Worm (Caenorhabditis elegans) whole organism, young adult: ENCODE measurements around the gene F49F1.7.

ENCODE experiments used
- B0019.2 ChIP-seq: fragments of 200-800 bp; sonication (Bioruptor generic); conservative IDR thresholded peaks from 2 replicates; pipeline ENCODE4 v1.3.6; 2022; ENCODE audit warnings: missing genetic modification reagents, missing genetic modification characterization, missing compliant biosample characterization
- B0261.1 ChIP-seq: sonication (generic microtip); optimal IDR thresholded peaks from 2 replicates; lab custom pipeline; 2016; ENCODE audit warnings: mild to moderate bottlenecking, missing genetic modification characterization, moderate library complexity, missing compliant biosample characterization
- D2030.7 ChIP-seq: fragments of 200-800 bp; sonication (Bioruptor generic); IDR thresholded peaks from 2 replicates; pipeline ENCODE4 v1.3.6; 2022; ENCODE audit warnings: missing genetic modification reagents, missing genetic modification characterization, missing compliant biosample characterization
- F23B12.7 ChIP-seq: sonication (generic microtip); optimal IDR thresholded peaks from 2 replicates; lab custom pipeline; 2017; ENCODE audit warnings: missing genetic modification characterization, mild to moderate bottlenecking, missing compliant biosample characterization, antibody characterized with exemption, moderate library complexity; ENCODE audit not compliant: insufficient read depth
- F52B5.7 ChIP-seq: sonication (generic microtip); optimal IDR thresholded peaks from 2 replicates; lab custom pipeline; 2016; ENCODE audit warnings: mild to moderate bottlenecking, missing genetic modification characterization, missing compliant biosample characterization
- F57C9.4 ChIP-seq: sonication (generic microtip); optimal IDR thresholded peaks from 2 replicates; lab custom pipeline; 2017; ENCODE audit warnings: mild to moderate bottlenecking, missing genetic modification characterization, missing compliant biosample characterization
- attf-5 ChIP-seq: fragments of 200-800 bp; sonication (Bioruptor generic); optimal IDR thresholded peaks from 2 replicates; lab custom pipeline; 2018; ENCODE audit warnings: mild to moderate bottlenecking, missing genetic modification characterization, missing compliant biosample characterization
- bed-1 ChIP-seq: fragments of 200-800 bp; sonication (Bioruptor generic); IDR thresholded peaks from 2 replicates; pipeline ENCODE4 v1.3.6; 2022; ENCODE audit warnings: missing genetic modification reagents, missing genetic modification characterization, missing compliant biosample characterization
- ceh-100 ChIP-seq: fragments of 200-800 bp; sonication (Bioruptor generic); IDR thresholded peaks from 2 replicates; pipeline ENCODE4 v1.3.6; 2022; ENCODE audit warnings: missing genetic modification reagents, missing genetic modification characterization, missing compliant biosample characterization
- ceh-27 ChIP-seq: fragments of 200-800 bp; sonication (Bioruptor generic); optimal IDR thresholded peaks from 2 replicates; lab custom pipeline; 2018; ENCODE audit warnings: mild to moderate bottlenecking, missing genetic modification characterization, moderate library complexity, missing compliant biosample characterization
- ceh-40 ChIP-seq: fragments of 200-800 bp; sonication (Bioruptor generic); IDR thresholded peaks from 2 replicates; pipeline ENCODE4 v1.3.6; 2022; ENCODE audit warnings: missing genetic modification characterization, missing compliant biosample characterization
- dpff-1 ChIP-seq: sonication (generic microtip); optimal IDR thresholded peaks from 2 replicates; lab custom pipeline; 2017; ENCODE audit warnings: mild to moderate bottlenecking, missing genetic modification characterization, missing compliant biosample characterization
- egl-18 ChIP-seq: fragments of 200-800 bp; sonication (Bioruptor generic); IDR thresholded peaks from 2 replicates; pipeline ENCODE4 v1.3.6; 2022; ENCODE audit warnings: missing genetic modification reagents, missing genetic modification characterization, missing compliant biosample characterization
- hmg-1.2 ChIP-seq: fragments of 200-800 bp; sonication (Bioruptor generic); IDR thresholded peaks from 2 replicates; pipeline ENCODE4 v1.3.6; 2022; ENCODE audit warnings: missing genetic modification reagents, missing genetic modification characterization, missing compliant biosample characterization
- hsf-1 ChIP-seq: fragments of 200-800 bp; sonication (Bioruptor generic); IDR thresholded peaks from 2 replicates; pipeline ENCODE4 v1.3.6; 2022; ENCODE audit warnings: missing genetic modification reagents, missing genetic modification characterization, missing compliant biosample characterization
- let-526 ChIP-seq: fragments of 200-800 bp; sonication (Bioruptor generic); IDR thresholded peaks from 2 replicates; pipeline ENCODE4 v1.3.6; 2022; ENCODE audit warnings: missing genetic modification reagents, missing genetic modification characterization, missing compliant biosample characterization
- let-607 ChIP-seq, 2 experiments: fragments of 200-800 bp in 1 of 2; sonication (Bioruptor generic) in 1 of 2; sonication (generic microtip) in 1 of 2; optimal IDR thresholded peaks; 2 replicates each; lab custom pipeline; 2016 to 2018; ENCODE audit warnings: mild to moderate bottlenecking in 2 of 2, missing compliant biosample characterization in 2 of 2, missing genetic modification characterization in 2 of 2, moderate library complexity in 2 of 2, missing genotype in 1 of 2
- lin-35 ChIP-seq, 3 experiments: fragments of 150-350 bp in 2 of 3; sonication (generic microtip) in 1 of 3; optimal IDR thresholded peaks; 2 replicates each; lab custom pipeline; 2014 to 2018; ENCODE audit warnings: missing biosample characterization in 3 of 3, missing genetic modification characterization in 3 of 3, missing genetic modification reagents in 3 of 3
- lin-40 ChIP-seq: sonication (generic microtip); optimal IDR thresholded peaks from 2 replicates; lab custom pipeline; 2016; ENCODE audit warnings: missing genetic modification characterization, mild to moderate bottlenecking, missing compliant biosample characterization, missing genotype, missing genetic modification reagents
- lin-54 ChIP-seq: fragments of 200-800 bp; sonication (Bioruptor generic); optimal IDR thresholded peaks from 2 replicates; lab custom pipeline; 2018; ENCODE audit warnings: mild to moderate bottlenecking, missing genetic modification characterization, missing compliant biosample characterization
- lsy-27 ChIP-seq: sonication (generic microtip); optimal IDR thresholded peaks from 2 replicates; lab custom pipeline; 2017; ENCODE audit warnings: missing genetic modification characterization, mild to moderate bottlenecking, missing compliant biosample characterization, antibody characterized with exemption, missing genotype, borderline replicate concordance; ENCODE audit not compliant: insufficient read depth
- nfya-2 ChIP-seq: fragments of 200-800 bp; sonication (Bioruptor generic); IDR thresholded peaks from 2 replicates; pipeline ENCODE4 v1.3.6; 2022; ENCODE audit warnings: missing genetic modification reagents, missing genetic modification characterization, missing compliant biosample characterization
- nfyb-1 ChIP-seq: fragments of 200-800 bp; sonication (Bioruptor generic); IDR thresholded peaks from 2 replicates; pipeline ENCODE4 v1.3.6; 2022; ENCODE audit warnings: missing genetic modification reagents, missing genetic modification characterization, missing compliant biosample characterization
- nhr-80 ChIP-seq: sonication (generic microtip); optimal IDR thresholded peaks from 2 replicates; lab custom pipeline; 2016; ENCODE audit warnings: missing genetic modification characterization, missing compliant biosample characterization
- nhr-90 ChIP-seq: sonication (generic microtip); optimal IDR thresholded peaks from 2 replicates; lab custom pipeline; 2016; ENCODE audit warnings: missing genotype, mild to moderate bottlenecking, missing genetic modification characterization, missing compliant biosample characterization
- rcor-1 ChIP-seq: fragments of 200-800 bp; sonication (Bioruptor generic); IDR thresholded peaks from 2 replicates; pipeline ENCODE4 v1.3.6; 2022; ENCODE audit warnings: missing genetic modification reagents, missing genetic modification characterization, missing compliant biosample characterization
- sdz-38 ChIP-seq: sonication (generic microtip); optimal IDR thresholded peaks from 2 replicates; lab custom pipeline; 2016; ENCODE audit warnings: missing genotype, missing genetic modification characterization, missing compliant biosample characterization
- snpc-3.4 ChIP-seq: sonication (generic microtip); optimal IDR thresholded peaks from 2 replicates; lab custom pipeline; 2017; ENCODE audit warnings: missing genetic modification characterization, mild to moderate bottlenecking, missing compliant biosample characterization, antibody characterized with exemption, moderate library complexity, missing genotype, missing genetic modification reagents
- somi-1 ChIP-seq: fragments of 200-800 bp; sonication (Bioruptor generic); optimal IDR thresholded peaks from 2 replicates; lab custom pipeline; 2018; ENCODE audit warnings: mild to moderate bottlenecking, missing genetic modification characterization, missing compliant biosample characterization
- zfh-2 ChIP-seq: fragments of 200-800 bp; sonication (Bioruptor generic); conservative IDR thresholded peaks from 2 replicates; pipeline ENCODE4 v1.3.6; 2022; ENCODE audit warnings: missing genetic modification reagents, missing genetic modification characterization, missing compliant biosample characterization
- ztf-22 ChIP-seq: fragments of 200-800 bp; sonication (Bioruptor generic); optimal IDR thresholded peaks from 2 replicates; lab custom pipeline; 2018; ENCODE audit warnings: mild to moderate bottlenecking, missing genetic modification characterization, moderate library complexity, missing compliant biosample characterization
- ztf-26 ChIP-seq: sonication (generic microtip); optimal IDR thresholded peaks from 2 replicates; lab custom pipeline; 2017; ENCODE audit warnings: missing genetic modification characterization, missing compliant biosample characterization
- ztf-3 ChIP-seq: fragments of 200-800 bp; sonication (Bioruptor generic); optimal IDR thresholded peaks from 2 replicates; lab custom pipeline; 2018; ENCODE audit warnings: mild to moderate bottlenecking, missing genetic modification characterization, missing compliant biosample characterization
- ztf-6 ChIP-seq: fragments of 200-800 bp; sonication (Bioruptor generic); IDR thresholded peaks from 2 replicates; pipeline ENCODE4 v1.3.6; 2022; ENCODE audit warnings: missing genetic modification reagents, missing genetic modification characterization, missing compliant biosample characterization

The F49F1.7 gene

DNA sequence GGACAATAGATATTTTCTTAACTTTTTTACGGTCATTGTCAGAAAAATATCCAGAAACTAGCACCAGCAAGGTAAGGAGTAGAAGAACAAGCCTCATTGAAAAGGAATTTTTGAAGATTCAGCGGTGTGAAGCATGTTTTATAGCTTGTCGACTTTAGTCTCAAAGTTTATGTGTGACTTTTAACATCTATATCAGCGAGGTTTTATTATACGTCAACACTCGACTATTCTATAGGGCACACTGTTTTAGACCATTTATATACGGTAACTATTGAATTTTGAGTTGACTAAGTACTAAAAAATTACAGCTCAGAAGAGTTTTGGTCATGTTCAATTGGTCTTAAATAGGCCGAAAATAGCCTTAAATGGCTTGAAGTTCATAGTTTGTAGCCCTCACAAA, 15.8 kb upstream of the F49F1.7 start, which contains the start of gene F49F1.11:
Gene F49F1.11 (minus strand): TSS at position 101 of the 400 bp plus-strand sequence.
- TF ChIP-seq ztf-3 (GFP tag; lab: Kevin White, UChicago) (no peak), nfyb-1 (GFP tag; lab: Robert Waterston, UW) (no peak), ceh-100 (GFP tag; lab: Robert Waterston, UW) (no peak), let-607 (tag; optimal IDR thresholded peaks at IDR 0.05; lab: Kevin White, UChicago) (no peak), nhr-90 (tag; lab: Kevin White, UChicago) (no peak), dpff-1 (no peak), F23B12.7 (no peak), rcor-1 (GFP tag; lab: Robert Waterston, UW) (no peak)

DNA sequence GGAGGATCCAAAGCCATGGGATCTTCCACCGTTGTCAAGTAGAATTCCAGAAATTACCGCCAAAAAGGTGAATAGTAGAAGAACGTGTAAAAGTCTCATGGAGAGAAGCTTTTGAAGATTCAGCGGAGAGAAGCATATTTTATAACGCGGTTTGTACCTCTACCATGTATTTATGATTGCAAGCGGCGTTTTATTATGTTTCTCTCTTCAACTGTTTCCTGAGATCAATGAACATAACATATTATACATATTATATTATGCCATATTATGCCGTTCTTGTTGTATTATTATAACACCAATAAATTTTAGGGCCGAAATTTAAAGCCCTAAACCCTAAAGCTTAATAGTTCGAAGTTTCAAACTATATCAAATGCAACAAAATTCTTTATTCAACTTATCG, 14.7 kb upstream of the F49F1.7 start, which contains the start of gene F49F1.18:
Gene F49F1.18 (minus strand): TSS at position 101 of the 400 bp plus-strand sequence.
- no peak for TF ChIP-seq nhr-80 (tag; lab: Kevin White, UChicago)
- no peak for TF ChIP-seq B0019.2 (GFP tag; lab: Robert Waterston, UW)
- TF ChIP-seq lsy-27 (tag; lab: Kevin White, UChicago): no peak
- TF ChIP-seq, all 124 proteins: peak for 0

DNA sequence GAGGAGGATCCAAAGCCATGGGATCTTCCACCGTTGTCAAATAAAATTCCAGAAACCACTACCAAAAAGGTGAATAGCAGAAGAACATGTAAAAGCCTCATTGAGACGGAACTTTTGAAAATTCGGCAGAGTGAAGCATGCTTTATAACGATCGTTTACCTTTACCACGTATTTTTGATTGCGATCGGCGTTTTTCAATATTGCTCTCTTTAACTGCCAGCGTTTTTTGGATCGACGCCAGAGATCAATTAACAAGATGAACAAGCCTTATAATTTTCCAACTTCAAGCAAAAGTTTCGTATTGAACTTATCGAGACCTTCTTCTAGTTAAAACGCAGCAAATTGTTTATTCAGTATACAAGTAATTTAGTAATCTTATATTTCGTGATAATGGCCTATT, 13.5 kb upstream of the F49F1.7 start, which contains the start of gene F49F1.10:
Gene F49F1.10 (minus strand): TSS at position 101 of the 400 bp plus-strand sequence.
- TF ChIP-seq ceh-40 (GFP tag; lab: Robert Waterston, UW) (no peak), ztf-6 (GFP tag; lab: Robert Waterston, UW) (no peak), attf-5 (GFP tag; lab: Kevin White, UChicago) (no peak), hsf-1 (no peak), ztf-26 (no peak), ceh-27 (GFP tag; lab: Kevin White, UChicago) (no peak), somi-1 (GFP tag; lab: Kevin White, UChicago) (no peak), sdz-38 (tag; lab: Kevin White, UChicago) (no peak), nfya-2 (GFP tag; lab: Robert Waterston, UW) (no peak), ceh-100 (GFP tag; lab: Robert Waterston, UW) (no peak), lin-40 (no peak), zfh-2 (GFP tag; lab: Robert Waterston, UW) (no peak), D2030.7 (no peak), F52B5.7 (tag; lab: Kevin White, UChicago) (no peak), bed-1 (no peak), ztf-22 (GFP tag; lab: Kevin White, UChicago) (no peak), B0261.1 (no peak)

DNA sequence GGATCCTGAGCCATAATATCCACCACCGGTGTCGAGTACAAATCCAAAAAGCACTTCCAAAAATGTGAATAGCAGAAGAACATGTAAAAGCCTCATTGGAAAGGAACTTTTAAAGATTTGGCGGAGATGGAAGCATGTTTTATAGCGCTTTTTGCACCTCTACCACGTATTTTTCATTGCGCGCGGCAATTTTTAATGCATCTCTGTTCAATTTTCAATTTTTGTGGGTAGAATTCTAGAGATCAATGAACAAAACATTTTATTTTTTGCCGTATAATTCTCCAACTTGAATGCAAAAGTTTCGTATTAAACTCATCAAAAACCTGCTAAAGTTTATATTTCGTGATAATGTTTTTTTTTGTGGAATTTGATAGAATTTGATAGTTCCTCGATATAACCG, 11.9 kb upstream of the F49F1.7 start, which contains the start of gene F49F1.9:
Gene F49F1.9 (minus strand): TSS at position 101 of the 400 bp plus-strand sequence.
- TF ChIP-seq F57C9.4 (tag; lab: Kevin White, UChicago) (no peak), hmg-1.2 (GFP tag; lab: Robert Waterston, UW) (no peak), lin-54 (no peak), egl-18 (no peak), let-526 (no peak), snpc-3.4 (tag; lab: Kevin White, UChicago) (no peak), lin-35 (GFP tag; optimal IDR thresholded peaks at IDR 0.05; lab: Kevin White, UChicago) (no peak)
